Fruit fly (Drosophila melanogaster) whole organism, prepupa: Measurements from ENCODE around the gene CG31253.

Experiments used
- Blimp-1 ChIP-seq: fragments of 200-800 bp; sonication (Bioruptor generic); optimal IDR thresholded peaks from 3 replicates; lab custom pipeline; 2017; ENCODE audit warnings: missing biosample characterization, missing genetic modification characterization, mild to moderate bottlenecking, moderate library complexity, missing genetic modification reagents
- CG10631 ChIP-seq: fragments of 200-800 bp; sonication (Bioruptor generic); optimal IDR thresholded peaks from 2 replicates; lab custom pipeline; 2016; ENCODE audit warnings: missing biosample characterization, missing genetic modification characterization
- CG10669 ChIP-seq: fragments of 200-800 bp; sonication (Bioruptor generic); optimal IDR thresholded peaks from 3 replicates; lab custom pipeline; 2018; ENCODE audit warnings: missing biosample characterization, mild to moderate bottlenecking, missing genetic modification characterization, moderate library complexity
- CG11762 ChIP-seq: fragments of 200-800 bp; sonication (Bioruptor generic); optimal IDR thresholded peaks from 3 replicates; lab custom pipeline; 2016; ENCODE audit warnings: missing biosample characterization, missing genetic modification characterization; ENCODE audit not compliant: insufficient read depth
- CG1621 ChIP-seq: fragments of 200-800 bp; sonication (Bioruptor generic); optimal IDR thresholded peaks from 3 replicates; lab custom pipeline; 2018; ENCODE audit warnings: missing biosample characterization, mild to moderate bottlenecking, missing genetic modification characterization
- CG16779 ChIP-seq: fragments of 200-800 bp; sonication (Bioruptor generic); optimal IDR thresholded peaks from 3 replicates; lab custom pipeline; 2017; ENCODE audit warnings: missing biosample characterization, mild to moderate bottlenecking, missing genetic modification characterization
- CG3032 ChIP-seq: fragments of 200-800 bp; optimal IDR thresholded peaks from 2 replicates; lab custom pipeline; 2019; ENCODE audit warnings: missing biosample characterization, mild to moderate bottlenecking, missing genetic modification characterization, moderate library complexity
- CG31627 ChIP-seq: fragments of 200-800 bp; sonication (Bioruptor generic); optimal IDR thresholded peaks from 3 replicates; lab custom pipeline; 2016; ENCODE audit warnings: missing biosample characterization, missing genetic modification characterization
- CG32006 ChIP-seq: fragments of 200-800 bp; sonication (Bioruptor generic); optimal IDR thresholded peaks from 3 replicates; lab custom pipeline; 2017; ENCODE audit warnings: missing biosample characterization, mild to moderate bottlenecking, missing genetic modification characterization
- CG34406 ChIP-seq: fragments of 200-800 bp; sonication (Bioruptor generic); optimal IDR thresholded peaks from 3 replicates; lab custom pipeline; 2016; ENCODE audit warnings: missing biosample characterization, missing genetic modification characterization
- CG3919 ChIP-seq: fragments of 200-800 bp; sonication (Bioruptor generic); optimal IDR thresholded peaks from 3 replicates; lab custom pipeline; 2016; ENCODE audit warnings: missing biosample characterization, missing genetic modification characterization
- CG6163 ChIP-seq: fragments of 200-800 bp; sonication (Bioruptor generic); IDR thresholded peaks from 3 replicates; pipeline ENCODE4 v1.3.6; 2022; ENCODE audit warnings: missing biosample characterization, missing genetic modification characterization
- CG6792 ChIP-seq: fragments of 200-800 bp; sonication (Bioruptor generic); optimal IDR thresholded peaks from 3 replicates; lab custom pipeline; 2016; ENCODE audit warnings: missing biosample characterization, missing genetic modification characterization
- CG6808 ChIP-seq: fragments of 200-800 bp; sonication (Bioruptor generic); optimal IDR thresholded peaks from 3 replicates; lab custom pipeline; 2017; ENCODE audit warnings: missing biosample characterization, missing genetic modification characterization, mild to moderate bottlenecking, moderate library complexity, missing genetic modification reagents
- CG8319 ChIP-seq: fragments of 200-800 bp; sonication (Bioruptor generic); optimal IDR thresholded peaks from 3 replicates; lab custom pipeline; 2016; ENCODE audit warnings: missing biosample characterization, missing genetic modification characterization
- CG8632 ChIP-seq: fragments of 200-800 bp; sonication (Bioruptor generic); optimal IDR thresholded peaks from 3 replicates; lab custom pipeline; 2016; ENCODE audit warnings: missing biosample characterization, missing genetic modification characterization
- CG9139 ChIP-seq: fragments of 200-800 bp; sonication (Bioruptor generic); optimal IDR thresholded peaks from 3 replicates; lab custom pipeline; 2017; ENCODE audit warnings: missing biosample characterization, mild to moderate bottlenecking, missing genetic modification characterization
- Eip75B ChIP-seq: fragments of 200-800 bp; sonication (Bioruptor generic); optimal IDR thresholded peaks from 3 replicates; lab custom pipeline; 2016; ENCODE audit warnings: missing biosample characterization, missing genetic modification characterization
- Eip78C ChIP-seq: fragments of 200-800 bp; sonication (Bioruptor generic); peaks from one replicate; lab custom pipeline; 2016; ENCODE audit warnings: missing biosample characterization, missing genetic modification characterization
- Ets96B ChIP-seq: fragments of 200-800 bp; optimal IDR thresholded peaks from 2 replicates; lab custom pipeline; 2019; ENCODE audit warnings: missing biosample characterization, mild to moderate bottlenecking, missing genetic modification characterization, moderate library complexity
- Gug ChIP-seq: fragments of 200-800 bp; sonication (Bioruptor generic); IDR thresholded peaks from 2 replicates; pipeline ENCODE4 v1.3.6; 2022; ENCODE audit warnings: missing biosample characterization, missing genetic modification characterization
- Hr39 ChIP-seq: fragments of 200-800 bp; sonication (Bioruptor generic); optimal IDR thresholded peaks from 2 replicates; lab custom pipeline; 2016; ENCODE audit warnings: missing biosample characterization, missing genetic modification characterization
- Hr4 ChIP-seq: fragments of 200-800 bp; sonication (Bioruptor generic); optimal IDR thresholded peaks from 3 replicates; lab custom pipeline; 2016; ENCODE audit warnings: missing biosample characterization, missing genetic modification characterization
- Lpt ChIP-seq: fragments of 200-800 bp; sonication (Bioruptor generic); optimal IDR thresholded peaks from 3 replicates; lab custom pipeline; 2016; ENCODE audit warnings: missing biosample characterization, missing genetic modification characterization
- Met ChIP-seq: fragments of 200-800 bp; sonication (Bioruptor generic); optimal IDR thresholded peaks from 3 replicates; lab custom pipeline; 2016; ENCODE audit warnings: missing biosample characterization, missing genetic modification characterization
- OdsH ChIP-seq: fragments of 200-800 bp; sonication (Bioruptor generic); optimal IDR thresholded peaks from 3 replicates; lab custom pipeline; 2016; ENCODE audit warnings: missing biosample characterization, missing genetic modification characterization
- Smox ChIP-seq: fragments of 200-800 bp; sonication (Bioruptor generic); optimal IDR thresholded peaks from 3 replicates; lab custom pipeline; 2016; ENCODE audit warnings: missing biosample characterization, missing genetic modification characterization
- Sox102F ChIP-seq: fragments of 200-800 bp; sonication (Bioruptor generic); optimal IDR thresholded peaks from 2 replicates; lab custom pipeline; 2016; ENCODE audit warnings: missing biosample characterization, mild to moderate bottlenecking, missing genetic modification characterization
- achi ChIP-seq: fragments of 200-800 bp; sonication (Bioruptor generic); optimal IDR thresholded peaks from 3 replicates; lab custom pipeline; 2016; ENCODE audit warnings: missing biosample characterization, missing genetic modification characterization
- acj6 ChIP-seq: fragments of 200-800 bp; sonication (Bioruptor generic); optimal IDR thresholded peaks from 3 replicates; lab custom pipeline; 2016; ENCODE audit warnings: missing biosample characterization, missing genetic modification characterization
- cyc ChIP-seq: fragments of 200-800 bp; sonication (Bioruptor generic); optimal IDR thresholded peaks from 3 replicates; lab custom pipeline; 2016; ENCODE audit warnings: missing biosample characterization, missing genetic modification characterization
- dac ChIP-seq: fragments of 200-800 bp; sonication (Bioruptor generic); optimal IDR thresholded peaks from 2 replicates; lab custom pipeline; 2017; ENCODE audit warnings: missing biosample characterization, mild to moderate bottlenecking, missing genetic modification characterization
- dsx ChIP-seq: fragments of 200-800 bp; optimal IDR thresholded peaks from 3 replicates; lab custom pipeline; 2019; ENCODE audit warnings: missing biosample characterization, mild to moderate bottlenecking, missing genetic modification characterization, moderate library complexity; ENCODE audit not compliant: poor library complexity, severe bottlenecking
- eg ChIP-seq: fragments of 200-800 bp; sonication (Bioruptor generic); IDR thresholded peaks from 3 replicates; pipeline ENCODE4 v1.3.6; 2022; ENCODE audit warnings: missing biosample characterization, missing genetic modification characterization
- esn ChIP-seq: fragments of 200-800 bp; sonication (Bioruptor generic); optimal IDR thresholded peaks from 2 replicates; lab custom pipeline; 2016; ENCODE audit warnings: missing biosample characterization, mild to moderate bottlenecking, missing genetic modification characterization, moderate library complexity
- fd59A ChIP-seq: fragments of 200-800 bp; sonication (Bioruptor generic); optimal IDR thresholded peaks from 2 replicates; lab custom pipeline; 2017; ENCODE audit warnings: missing biosample characterization, mild to moderate bottlenecking, missing genetic modification characterization, missing genetic modification reagents
- fd85E ChIP-seq: fragments of 200-800 bp; sonication (Bioruptor generic); optimal IDR thresholded peaks from 3 replicates; lab custom pipeline; 2016; ENCODE audit warnings: missing biosample characterization, missing genetic modification characterization
- fkh ChIP-seq: fragments of 200-800 bp; sonication (Bioruptor generic); optimal IDR thresholded peaks from 3 replicates; lab custom pipeline; 2017; ENCODE audit warnings: missing biosample characterization, mild to moderate bottlenecking, missing genetic modification characterization, moderate library complexity
- lz ChIP-seq: fragments of 200-800 bp; sonication (Bioruptor generic); optimal IDR thresholded peaks from 3 replicates; lab custom pipeline; 2016; ENCODE audit warnings: missing biosample characterization, missing genetic modification characterization
- net ChIP-seq: fragments of 200-800 bp; sonication (Bioruptor generic); optimal IDR thresholded peaks from 3 replicates; lab custom pipeline; 2016; ENCODE audit warnings: missing biosample characterization, missing genetic modification characterization
- pdm3 ChIP-seq: fragments of 200-800 bp; sonication (Bioruptor generic); optimal IDR thresholded peaks from 3 replicates; lab custom pipeline; 2016; ENCODE audit warnings: missing biosample characterization, missing genetic modification characterization
- salr ChIP-seq, 2 experiments: fragments of 200-800 bp; sonication (Bioruptor generic); optimal IDR thresholded peaks; 3 replicates each; lab custom pipeline; 2016 to 2018; ENCODE audit warnings: missing biosample characterization in 2 of 2, missing genetic modification characterization in 2 of 2, mild to moderate bottlenecking in 1 of 2
- ss ChIP-seq, 2 experiments: fragments of 200-800 bp; sonication (Bioruptor generic); optimal IDR thresholded peaks; 2 replicates in 1 of 2; 3 replicates in 1 of 2; lab custom pipeline; 2017 to 2018; ENCODE audit warnings: mild to moderate bottlenecking in 2 of 2, missing biosample characterization in 2 of 2, missing genetic modification characterization in 2 of 2, moderate library complexity in 1 of 2
- svp ChIP-seq: fragments of 200-800 bp; sonication (Bioruptor generic); peaks from one replicate; lab custom pipeline; 2016; ENCODE audit warnings: missing biosample characterization, missing genetic modification characterization
- topi ChIP-seq: fragments of 200-800 bp; sonication (Bioruptor generic); optimal IDR thresholded peaks from 3 replicates; lab custom pipeline; 2016; ENCODE audit warnings: missing biosample characterization, missing genetic modification characterization
- vri ChIP-seq: fragments of 200-800 bp; sonication (Bioruptor generic); optimal IDR thresholded peaks from 3 replicates; lab custom pipeline; 2016; ENCODE audit warnings: missing biosample characterization, mild to moderate bottlenecking, missing genetic modification characterization

The CG31253 gene

DNA sequence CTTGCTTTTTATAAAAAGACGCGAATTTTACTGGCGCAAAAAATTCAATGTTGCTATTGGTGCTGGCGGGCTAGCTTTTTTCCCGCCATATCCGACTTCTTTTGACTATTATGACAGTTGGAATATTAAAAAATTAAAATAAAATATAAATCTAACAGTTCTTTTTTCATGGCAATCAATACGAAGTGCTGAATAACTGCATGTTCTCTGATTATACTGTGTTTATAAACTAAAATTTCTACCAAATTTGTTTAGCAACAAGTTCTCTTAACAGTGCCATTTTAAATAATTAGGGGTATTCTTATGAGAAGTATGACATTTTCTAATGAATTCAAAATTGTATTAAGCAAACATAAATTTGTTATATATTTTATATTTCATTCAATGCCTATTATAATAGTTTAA is 41.0 kb downstream of the CG31253 start, which contains the start of gene Boh1:
TSS of gene Boh1 (minus strand) at position 76 of the 405 bp plus-strand sequence.
- TF ChIP-seq achi (GFP tag; lab: Kevin White, UChicago): peak; percentile 79
- TF ChIP-seq pdm3 (GFP tag; lab: Kevin White, UChicago): peak; percentile 23
- peak; percentile 10 for TF ChIP-seq CG34406 (GFP tag; lab: Kevin White, UChicago)
- TF ChIP-seq fd59A (GFP tag; lab: Kevin White, UChicago): no peak
- TF ChIP-seq Eip78C (GFP tag; lab: Kevin White, UChicago): peak; percentile 77
- no peak for TF ChIP-seq CG16779 (tag; lab: Kevin White, UChicago)
- peak; percentile 45 for TF ChIP-seq CG3032 (tag; lab: Kevin White, UChicago)
- TF ChIP-seq OdsH (GFP tag; lab: Kevin White, UChicago): peak; percentile 29
- TF ChIP-seq Sox102F (GFP tag; lab: Kevin White, UChicago): peak; percentile 1
- peak; percentile 32 for TF ChIP-seq topi (GFP tag; lab: Kevin White, UChicago)
- peak; percentile 38 for TF ChIP-seq fkh
- peak; percentile 48 for TF ChIP-seq Met (GFP tag; lab: Kevin White, UChicago)
- peak; percentile 11 for TF ChIP-seq CG6792
- 0 out of 3 replicates have a peak, but pooled peaks have one; percentile 17 for TF ChIP-seq eg (GFP tag; lab: Robert Waterston, UW)
- peak; percentile 19 for TF ChIP-seq lz (GFP tag; lab: Kevin White, UChicago)
- TF ChIP-seq esn (GFP tag; lab: Kevin White, UChicago): peak; percentile 44
- peak; percentile 4 for TF ChIP-seq cyc (GFP tag; lab: Kevin White, UChicago)
- TF ChIP-seq Smox (GFP tag; lab: Kevin White, UChicago): peak; percentile 33
- peak; percentile 69 for TF ChIP-seq svp (GFP tag; lab: Kevin White, UChicago)
- no peak for TF ChIP-seq CG9139
- no peak for TF ChIP-seq Hr4
- no peak for TF ChIP-seq Eip75B (GFP tag; lab: Kevin White, UChicago)
- TF ChIP-seq dsx: peak; percentile 66
- TF ChIP-seq salr (GFP tag; optimal IDR thresholded peaks at IDR 0.05; lab: Kevin White, UChicago): peak in 1 of 2 experiments; percentile 20
- TF ChIP-seq CG3919 (GFP tag; lab: Kevin White, UChicago): peak; percentile 23
- peak; percentile 13 for TF ChIP-seq CG10631
- no peak for TF ChIP-seq ss (GFP tag; optimal IDR thresholded peaks at IDR 0.05; lab: Kevin White, UChicago)
- TF ChIP-seq, all 60 proteins: peak for 21

DNA sequence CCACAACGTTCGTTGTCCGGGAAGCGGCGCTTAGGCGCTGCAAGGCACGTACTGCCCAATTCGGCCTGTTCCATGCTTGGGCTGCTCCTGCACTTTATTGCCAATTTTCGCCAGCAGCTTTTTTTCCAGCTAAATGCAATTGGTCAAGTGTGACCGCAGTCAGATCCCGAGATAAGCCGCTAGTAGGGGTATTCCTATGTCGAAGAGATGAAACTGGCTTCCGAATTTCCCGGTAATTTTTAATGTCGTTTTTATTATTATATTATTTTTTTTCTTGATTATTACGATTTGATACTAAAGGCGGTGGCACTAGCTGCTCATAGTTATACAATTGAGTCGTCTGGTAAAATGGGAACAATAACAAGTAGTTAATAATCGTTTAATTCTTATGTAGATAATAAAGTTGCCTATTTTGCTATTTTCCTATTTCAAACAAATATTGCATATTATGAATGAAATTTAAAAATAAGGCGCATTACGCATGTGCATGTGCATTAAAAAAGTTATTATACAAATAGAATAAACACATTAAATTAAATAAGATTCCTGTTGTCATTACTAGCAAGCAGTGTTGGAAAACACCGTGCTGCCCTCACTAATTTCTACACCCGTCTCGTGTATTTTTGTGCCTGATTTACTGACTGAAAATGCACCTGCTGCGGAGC is 43.9 kb downstream of the CG31253 start, which contains the start of the genes CG5003 and mRpS22:
TSS of gene CG5003 (minus strand) at position 162 of the 665 bp plus-strand sequence.
TSS of gene mRpS22 (plus strand) at position 554 of the 665 bp plus-strand sequence.
- TF ChIP-seq CG8632 (GFP tag; lab: Kevin White, UChicago): no peak
- TF ChIP-seq Ets96B (tag; lab: Kevin White, UChicago): peak; percentile 12
- TF ChIP-seq fd59A (GFP tag; lab: Kevin White, UChicago): no peak
- TF ChIP-seq Sox102F (GFP tag; lab: Kevin White, UChicago): peak; percentile 46
- peak; percentile 60 for TF ChIP-seq Met (GFP tag; lab: Kevin White, UChicago)
- peak; percentile 67 for TF ChIP-seq Hr4
- peak; percentile 12 for TF ChIP-seq CG8319 (GFP tag; lab: Kevin White, UChicago)
- peak; percentile 59 for TF ChIP-seq topi (GFP tag; lab: Kevin White, UChicago)
- peak; percentile 74 for TF ChIP-seq esn (GFP tag; lab: Kevin White, UChicago)
- TF ChIP-seq Blimp-1: no peak
- 0 out of 3 replicates have a peak, but pooled peaks have one; percentile 37 for TF ChIP-seq CG6163
- TF ChIP-seq dac (GFP tag; lab: Kevin White, UChicago): no peak
- TF ChIP-seq CG16779 (tag; lab: Kevin White, UChicago): no peak
- no peak for TF ChIP-seq vri
- peak in 1 of 2 experiments; percentile 59 for TF ChIP-seq salr (GFP tag; optimal IDR thresholded peaks at IDR 0.05; lab: Kevin White, UChicago)
- peak; percentile 66 for TF ChIP-seq CG32006 (GFP tag; lab: Kevin White, UChicago)
- peak; percentile 48 for TF ChIP-seq Eip75B (GFP tag; lab: Kevin White, UChicago)
- TF ChIP-seq CG31627 (GFP tag; lab: Kevin White, UChicago): peak; percentile 65
- peak; percentile 49 for TF ChIP-seq cyc (GFP tag; lab: Kevin White, UChicago)
- peak; percentile 29 for TF ChIP-seq CG6792
- peak; percentile 56 for TF ChIP-seq CG11762
- TF ChIP-seq acj6 (GFP tag; lab: Kevin White, UChicago): peak; percentile 58
- TF ChIP-seq Hr39 (GFP tag; lab: Kevin White, UChicago): peak; percentile 54
- TF ChIP-seq eg (GFP tag; lab: Robert Waterston, UW): 0 out of 3 replicates have a peak, but pooled peaks have one; percentile 50
- no peak for TF ChIP-seq fd85E
- peak; percentile 44 for TF ChIP-seq CG6808 (GFP tag; lab: Kevin White, UChicago)
- TF ChIP-seq Gug (GFP tag; lab: Robert Waterston, UW): peak; percentile 31; the same call in 1 of the 2 replicates
- no peak for TF ChIP-seq CG1621 (tag; lab: Kevin White, UChicago)
- TF ChIP-seq CG10669: peak; percentile 32
- TF ChIP-seq CG34406 (GFP tag; lab: Kevin White, UChicago): peak; percentile 53
- peak; percentile 11 for TF ChIP-seq Lpt
- TF ChIP-seq net: peak; percentile 39
- TF ChIP-seq svp (GFP tag; lab: Kevin White, UChicago): peak; percentile 64
- peak; percentile 56 for TF ChIP-seq pdm3 (GFP tag; lab: Kevin White, UChicago)
